Worm (Caenorhabditis elegans): ENCODE data around the gene F35G12.5.

Gene F35G12.5

ce11 chrIII:4584068-4584566 is at the start of gene F35G12.5:
Gene F35G12.5, plus strand, starts transcription at chrIII:4584118.
- no peak for TF ChIP-seq akir-1 (GFP tag; optimal IDR thresholded peaks at IDR 0.05)
- TF ChIP-seq nfyb-1 (GFP tag; IDR thresholded peaks at IDR 0.05), result peak; percentile 81

ce11 chrIII:4540604-4541003 is 43.3 kb upstream of the F35G12.5 start, which contains the start of gene ugt-62:
Gene ugt-62, minus strand, starts transcription at chrIII:4540623.
- TF ChIP-seq nhr-80 (tag; optimal IDR thresholded peaks at IDR 0.05) (peak; percentile 98), cebp-1 (GFP tag; IDR thresholded peaks at IDR 0.05) (peak; percentile 74), cebp-1 (tag; optimal IDR thresholded peaks at IDR 0.05) (no peak), dox-1 (GFP tag; IDR thresholded peaks at IDR 0.05) (no peak)

DNA sequence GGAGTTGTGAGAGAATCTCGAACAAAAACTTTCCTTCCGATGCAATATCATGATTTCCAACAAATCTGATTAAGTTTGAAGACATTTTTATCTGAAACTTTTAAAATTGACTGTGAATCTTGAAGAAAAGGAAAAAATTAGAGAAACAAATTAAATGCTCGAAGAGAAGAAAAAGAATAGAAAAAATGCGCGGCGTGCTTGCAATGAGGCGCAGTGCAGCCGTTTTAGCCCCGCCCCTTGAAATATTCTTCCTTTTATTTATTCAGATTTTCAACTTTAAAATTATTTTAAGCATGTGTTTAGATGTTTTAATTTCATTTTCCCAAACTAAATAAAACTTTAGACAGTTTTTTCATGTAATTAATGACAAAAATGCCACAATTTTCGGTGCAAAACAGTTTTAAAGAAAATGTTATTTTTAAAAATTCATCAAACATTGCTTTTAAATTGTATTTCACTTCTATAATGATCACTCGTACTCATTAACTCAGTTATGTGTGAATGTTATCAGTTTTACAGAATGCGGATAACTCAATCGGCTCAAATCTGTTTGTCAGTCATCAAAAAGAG is 41.5 kb upstream of the F35G12.5 start, which contains the start of the genes mrps-34 and cisd-3.1:
Gene mrps-34 (minus strand): TSS at position 91 of the 570 bp plus-strand sequence.
Gene cisd-3.1 (plus strand): TSS at position 520 of the 570 bp plus-strand sequence.
- TF ChIP-seq him-1 (tag; optimal IDR thresholded peaks at IDR 0.05) (peak; percentile 11), C06A6.2 (GFP tag; conservative IDR thresholded peaks at IDR 0.05) (no peak), mxl-1 (tag; optimal IDR thresholded peaks at IDR 0.05) (no peak), rpc-1 (optimal IDR thresholded peaks at IDR 0.05) (peak; percentile 2), rpc-1 (tag; optimal IDR thresholded peaks at IDR 0.05) (no peak)

DNA sequence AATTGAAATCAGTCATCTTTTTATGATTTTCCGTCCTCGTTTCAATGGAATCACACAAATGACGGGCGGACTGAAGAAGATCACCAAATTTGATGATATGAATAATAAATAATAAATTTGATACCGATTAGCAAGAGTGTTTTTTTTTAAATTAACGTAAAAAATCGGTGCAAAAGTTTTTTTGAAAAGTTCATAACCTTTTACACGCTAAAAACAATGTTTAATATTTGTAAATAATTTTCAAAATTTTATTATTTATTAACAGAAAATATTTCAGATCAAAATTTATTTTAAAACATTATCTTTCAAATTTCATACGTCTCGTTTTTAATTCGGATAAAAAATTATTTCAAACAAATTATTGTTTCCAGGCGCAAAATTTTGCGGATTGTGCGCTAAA is 39.0 kb upstream of the F35G12.5 start, which contains the start of gene M88.3:
Gene M88.3 (minus strand): TSS at position 101 of the 400 bp plus-strand sequence.
- TF ChIP-seq dpff-1 (tag; optimal IDR thresholded peaks at IDR 0.05), result no peak
- TF ChIP-seq let-526 (GFP tag; IDR thresholded peaks at IDR 0.05), result no peak
- no peak for TF ChIP-seq ztf-18 (tag; optimal IDR thresholded peaks at IDR 0.05)
- TF ChIP-seq nfya-1 (tag; optimal IDR thresholded peaks at IDR 0.05; ENCODE audit: borderline replicate concordance, insufficient read depth), result no peak
- no peak for TF ChIP-seq mxl-1 (tag; optimal IDR thresholded peaks at IDR 0.05)
- no peak for TF ChIP-seq lin-40 (tag; optimal IDR thresholded peaks at IDR 0.05)
- TF ChIP-seq zfh-2 (GFP tag; conservative IDR thresholded peaks at IDR 0.05), result no peak
- no peak for TF ChIP-seq mes-4 (tag; optimal IDR thresholded peaks at IDR 0.05)
- no peak for TF ChIP-seq unc-62 (GFP tag; optimal IDR thresholded peaks at IDR 0.05)
- no peak for TF ChIP-seq chd-7 (tag; optimal IDR thresholded peaks at IDR 0.05)
- TF ChIP-seq ama-1 (optimal IDR thresholded peaks at IDR 0.05), result no peak
- TF ChIP-seq ama-1 (GFP tag; optimal IDR thresholded peaks at IDR 0.05), result no peak
- TF ChIP-seq madf-3 (GFP tag; IDR thresholded peaks at IDR 0.05), result no peak
- no peak for TF ChIP-seq Y53F4B.3 (GFP tag; IDR thresholded peaks at IDR 0.05)
- no peak for TF ChIP-seq cebp-1 (GFP tag; IDR thresholded peaks at IDR 0.05)
- no peak for TF ChIP-seq cebp-1 (tag; optimal IDR thresholded peaks at IDR 0.05)

- TF ChIP-seq Y56A3A.18 (GFP tag; IDR thresholded peaks at IDR 0.05) (no peak), C06A6.2 (GFP tag; conservative IDR thresholded peaks at IDR 0.05) (no peak), snpc-3.4 (tag; optimal IDR thresholded peaks at IDR 0.05) (no peak), bed-1 (GFP tag; IDR thresholded peaks at IDR 0.05) (no peak), Y53F4B.3 (GFP tag; IDR thresholded peaks at IDR 0.05) (no peak), lsl-1 (GFP tag; optimal IDR thresholded peaks at IDR 0.05) (no peak), let-607 (tag; optimal IDR thresholded peaks at IDR 0.05) (no peak), B0019.2 (GFP tag; conservative IDR thresholded peaks at IDR 0.05) (no peak), tbx-9 (tag; optimal IDR thresholded peaks at IDR 0.05; ENCODE audit: borderline replicate concordance) (no peak), nhr-27 (tag; optimal IDR thresholded peaks at IDR 0.05) (no peak), rcor-1 (GFP tag; IDR thresholded peaks at IDR 0.05) (no peak), ztf-6 (GFP tag; IDR thresholded peaks at IDR 0.05) (no peak), fkh-3 (tag; optimal IDR thresholded peaks at IDR 0.05) (no peak), ceh-58 (GFP tag; IDR thresholded peaks at IDR 0.05) (no peak), ztf-26 (tag; optimal IDR thresholded peaks at IDR 0.05) (no peak), hmg-1.2 (GFP tag; IDR thresholded peaks at IDR 0.05) (no peak), tlf-1 (GFP tag; optimal IDR thresholded peaks at IDR 0.05) (no peak), mes-4 (tag; optimal IDR thresholded peaks at IDR 0.05) (no peak), lin-35 (GFP tag; optimal IDR thresholded peaks at IDR 0.05) (no peak)
These were observed 35.2 kb upstream of the F35G12.5 start, which contains the start of gene M88.4 for ce11 chrIII:4548739-4549138. Gene M88.4, plus strand, starts transcription at chrIII:4549039.
